Worm (Caenorhabditis elegans) whole organism, L3 larva: ENCODE measurements around the gene C30F2.4.

ENCODE experiments used
- ZK546.5 ChIP-seq: sonication (generic microtip); optimal IDR thresholded peaks from 2 replicates; lab custom pipeline; 2017; ENCODE audit warnings: missing biosample characterization, missing genetic modification characterization
- aly-2 ChIP-seq: fragments of 150-350 bp; optimal IDR thresholded peaks from 2 replicates; lab custom pipeline; 2014; ENCODE audit warnings: missing biosample characterization, missing genetic modification characterization
- ceh-16 ChIP-seq: sonication (generic microtip); optimal IDR thresholded peaks from 2 replicates; lab custom pipeline; 2017; ENCODE audit warnings: missing biosample characterization, missing genetic modification characterization
- ceh-28 ChIP-seq: fragments of 150-350 bp; optimal IDR thresholded peaks from 2 replicates; lab custom pipeline; 2014; ENCODE audit warnings: missing biosample characterization, missing genetic modification reagents, missing genetic modification characterization
- ceh-82 ChIP-seq: fragments of 150-350 bp; optimal IDR thresholded peaks from 2 replicates; lab custom pipeline; 2014; ENCODE audit warnings: missing biosample characterization, missing genetic modification characterization
- ceh-9 ChIP-seq: sonication (generic microtip); optimal IDR thresholded peaks from 2 replicates; lab custom pipeline; 2018; ENCODE audit warnings: missing biosample characterization, missing genetic modification characterization
- daf-12 ChIP-seq: fragments of 150-350 bp; optimal IDR thresholded peaks from 2 replicates; lab custom pipeline; 2014; ENCODE audit warnings: missing biosample characterization, missing genetic modification reagents, missing genetic modification characterization
- egl-5 ChIP-seq: fragments of 150-350 bp; optimal IDR thresholded peaks from 2 replicates; lab custom pipeline; 2017; ENCODE audit warnings: missing biosample characterization, missing genetic modification reagents, missing genetic modification characterization, inconsistent platforms
- elt-2 ChIP-seq: sonication (generic microtip); optimal IDR thresholded peaks from 2 replicates; lab custom pipeline; 2016; ENCODE audit warnings: missing genetic modification reagents, mild to moderate bottlenecking, missing genetic modification characterization, missing compliant biosample characterization
- elt-3 ChIP-seq, 3 experiments: fragments of 150-350 bp in 1 of 3; sonication (generic microtip) in 2 of 3; optimal IDR thresholded peaks; 2 replicates in 2 of 3; 4 replicates in 1 of 3; lab custom pipeline; 2014 to 2017; ENCODE audit warnings: missing biosample characterization in 3 of 3, missing genetic modification characterization in 3 of 3
- eor-1 ChIP-seq, 2 experiments: fragments of 150-350 bp; optimal IDR thresholded peaks; 2 replicates each; lab custom pipeline; 2014 to 2018; ENCODE audit warnings: missing biosample characterization in 2 of 2, missing genetic modification characterization in 2 of 2
- fkh-2 ChIP-seq: fragments of 150-350 bp; optimal IDR thresholded peaks from 2 replicates; lab custom pipeline; 2014; ENCODE audit warnings: missing biosample characterization, missing genetic modification reagents, missing genetic modification characterization
- hmg-11 ChIP-seq: sonication (generic microtip); optimal IDR thresholded peaks from 2 replicates; lab custom pipeline; 2016; ENCODE audit warnings: missing genetic modification characterization, missing compliant biosample characterization
- jun-1 ChIP-seq: fragments of 150-350 bp; optimal IDR thresholded peaks from 2 replicates; lab custom pipeline; 2014; ENCODE audit warnings: missing biosample characterization, missing genetic modification reagents, missing genetic modification characterization
- lin-15B ChIP-seq: fragments of 150-350 bp; optimal IDR thresholded peaks from 2 replicates; lab custom pipeline; 2014; ENCODE audit warnings: missing biosample characterization, missing genetic modification characterization
- lin-39 ChIP-seq: fragments of 150-350 bp; optimal IDR thresholded peaks from 2 replicates; lab custom pipeline; 2018; ENCODE audit warnings: missing biosample characterization, missing genetic modification reagents, missing genetic modification characterization
- mdl-1 ChIP-seq: fragments of 150-350 bp; optimal IDR thresholded peaks from 2 replicates; lab custom pipeline; 2014; ENCODE audit warnings: missing biosample characterization, missing genetic modification characterization
- nfya-1 ChIP-seq: sonication (generic microtip); optimal IDR thresholded peaks from 2 replicates; lab custom pipeline; 2017; ENCODE audit warnings: missing genetic modification characterization, mild to moderate bottlenecking, missing compliant biosample characterization, antibody characterized with exemption, moderate library complexity; ENCODE audit not compliant: insufficient read depth
- nhr-11 ChIP-seq: fragments of 150-350 bp; optimal IDR thresholded peaks from 2 replicates; lab custom pipeline; 2014; ENCODE audit warnings: missing biosample characterization, missing genetic modification characterization
- nhr-25 ChIP-seq: sonication (generic microtip); optimal IDR thresholded peaks from 2 replicates; lab custom pipeline; 2017; ENCODE audit warnings: missing biosample characterization, missing genetic modification characterization
- nhr-28 ChIP-seq: fragments of 150-350 bp; optimal IDR thresholded peaks from 2 replicates; lab custom pipeline; 2014; ENCODE audit warnings: missing biosample characterization, missing genetic modification characterization
- nhr-43 ChIP-seq: sonication (generic microtip); optimal IDR thresholded peaks from 2 replicates; lab custom pipeline; 2016; ENCODE audit warnings: mild to moderate bottlenecking, missing genetic modification characterization, missing compliant biosample characterization; ENCODE audit not compliant: poor library complexity, severe bottlenecking
- nhr-67 ChIP-seq: fragments of 150-350 bp; optimal IDR thresholded peaks from 2 replicates; lab custom pipeline; 2014; ENCODE audit warnings: missing biosample characterization, missing genetic modification characterization
- nhr-77 ChIP-seq: fragments of 150-350 bp; optimal IDR thresholded peaks from 2 replicates; lab custom pipeline; 2014; ENCODE audit warnings: missing biosample characterization, missing genetic modification characterization
- pha-4 ChIP-seq: fragments of 150-350 bp; optimal IDR thresholded peaks from 2 replicates; lab custom pipeline; 2014; ENCODE audit warnings: missing biosample characterization, missing genetic modification reagents, missing genetic modification characterization
- pqm-1 ChIP-seq: fragments of 150-350 bp; optimal IDR thresholded peaks from 2 replicates; lab custom pipeline; 2017; ENCODE audit warnings: missing biosample characterization, missing genetic modification characterization, inconsistent platforms
- skn-1 ChIP-seq: fragments of 150-350 bp; optimal IDR thresholded peaks from 2 replicates; lab custom pipeline; 2014; ENCODE audit warnings: missing biosample characterization, missing genetic modification characterization
- snpc-4 ChIP-seq: fragments of 150-350 bp; optimal IDR thresholded peaks from 2 replicates; lab custom pipeline; 2014; ENCODE audit warnings: missing biosample characterization, missing genetic modification characterization
- tbx-2 ChIP-seq: sonication (generic microtip); optimal IDR thresholded peaks from 2 replicates; lab custom pipeline; 2016; ENCODE audit warnings: mild to moderate bottlenecking, missing genetic modification characterization, missing compliant biosample characterization
- unc-62 ChIP-seq: fragments of 150-350 bp; sonication (generic microtip); optimal IDR thresholded peaks from 4 replicates; lab custom pipeline; 2014; ENCODE audit warnings: missing biosample characterization, missing genetic modification reagents, missing genetic modification characterization
- zag-1 ChIP-seq: fragments of 150-350 bp; optimal IDR thresholded peaks from 2 replicates; lab custom pipeline; 2014; ENCODE audit warnings: missing biosample characterization, missing genetic modification characterization
- ztf-11 ChIP-seq: fragments of 150-350 bp; optimal IDR thresholded peaks from 2 replicates; lab custom pipeline; 2014; ENCODE audit warnings: missing biosample characterization, missing genetic modification characterization
- ztf-4 ChIP-seq: fragments of 150-350 bp; optimal IDR thresholded peaks from 2 replicates; lab custom pipeline; 2014; ENCODE audit warnings: missing biosample characterization, missing genetic modification characterization

Gene C30F2.4

DNA sequence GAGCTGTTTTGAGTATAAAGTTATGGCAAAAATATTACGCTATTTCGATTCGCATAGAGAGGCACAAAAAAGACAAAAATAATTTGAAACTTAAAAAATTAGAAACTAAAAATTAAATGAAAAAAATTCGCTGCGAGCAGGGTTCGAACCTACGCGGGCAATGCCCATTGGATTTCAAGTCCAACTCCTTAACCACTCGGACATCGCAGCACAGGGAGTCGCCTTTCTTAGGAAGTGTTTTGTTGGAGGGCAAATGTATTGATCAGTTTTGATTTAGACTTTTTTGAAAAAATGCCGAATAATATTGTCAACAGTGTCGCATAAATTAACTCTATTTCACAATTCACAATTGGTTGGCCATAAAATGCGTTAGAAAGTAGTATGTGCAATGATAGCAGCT, 33.9 kb downstream of the C30F2.4 start:
- TF ChIP-seq nhr-28 (tag; lab: Kevin White, UChicago) (no peak), nfya-1 (tag; lab: Kevin White, UChicago) (peak; percentile 16), pqm-1 (peak; percentile 34)
- TF ChIP-seq, all 47 proteins: peak for 2

DNA sequence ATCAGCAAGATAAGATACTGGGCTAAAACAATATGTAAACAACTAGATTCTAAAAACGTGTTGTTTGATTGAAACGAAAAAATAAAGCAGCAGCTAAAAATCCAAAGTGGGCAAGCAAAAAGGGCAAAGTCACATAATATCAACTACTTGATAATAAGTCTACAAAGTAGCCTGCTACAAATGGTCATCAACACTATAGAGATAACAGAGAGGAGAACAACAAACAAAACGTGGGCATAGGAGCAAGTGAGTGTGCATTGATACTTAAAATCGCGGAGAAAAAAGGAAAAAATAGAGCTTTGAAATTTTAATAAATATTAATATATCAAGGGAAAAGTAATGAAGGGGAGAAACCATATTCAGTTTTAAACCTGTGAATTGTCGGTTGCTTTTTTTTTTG, 34.6 kb downstream of the C30F2.4 start:
- peak; percentile 18 for TF ChIP-seq pha-4 (tag; lab: Kevin White, UChicago)
- TF ChIP-seq zag-1 (tag; lab: Kevin White, UChicago) = no peak
- peak; percentile 53 for TF ChIP-seq elt-2 (tag; lab: Kevin White, UChicago)
- TF ChIP-seq pqm-1 = peak; percentile 81
- TF ChIP-seq lin-39 = no peak

DNA sequence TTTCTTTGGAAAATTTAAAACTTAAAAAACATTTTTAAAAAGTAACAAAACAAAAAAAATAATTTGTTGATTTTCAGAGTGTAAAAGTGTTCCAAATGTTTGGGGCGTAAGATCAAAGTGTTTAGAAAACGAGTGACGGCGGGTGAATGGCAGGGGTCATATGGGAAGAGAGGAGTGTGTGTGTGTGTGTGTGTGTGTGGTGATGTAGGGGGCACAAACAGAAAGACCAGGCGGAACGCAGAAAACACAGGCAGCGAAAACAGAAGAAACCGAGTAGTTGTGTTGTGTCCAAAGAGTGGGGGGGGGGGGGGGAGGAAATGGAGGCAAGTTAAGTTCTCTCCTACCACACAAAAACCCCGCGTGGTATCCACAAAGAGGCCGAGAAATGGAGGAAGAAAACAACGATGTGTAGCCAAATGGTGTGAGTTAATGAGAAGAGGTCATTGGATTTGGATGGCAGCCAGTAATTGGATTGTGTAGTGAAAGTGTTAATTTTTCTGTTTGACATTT, 36.1 kb downstream of the C30F2.4 start, which contains the start of gene B0395.3:
TSS of gene B0395.3 (minus strand) at position 51 of the 510 bp plus-strand sequence.
- TF ChIP-seq lin-15B (tag; lab: Kevin White, UChicago) (no peak), hmg-11 (peak; percentile 69), ceh-9 (tag; lab: Kevin White, UChicago) (no peak), nhr-25 (tag; lab: Kevin White, UChicago) (peak; percentile 31), lin-39 (peak; percentile 51), elt-2 (tag; lab: Kevin White, UChicago) (peak; percentile 44), daf-12 (tag; lab: Kevin White, UChicago) (no peak), pha-4 (tag; lab: Kevin White, UChicago) (peak; percentile 77), ceh-16 (tag; lab: Kevin White, UChicago) (no peak), ceh-82 (tag; lab: Kevin White, UChicago) (no peak), tbx-2 (tag; lab: Kevin White, UChicago) (no peak), egl-5 (tag; lab: Kevin White, UChicago) (peak; percentile 58), nfya-1 (tag; lab: Kevin White, UChicago) (peak; percentile 41), jun-1 (tag; lab: Kevin White, UChicago) (no peak)

DNA sequence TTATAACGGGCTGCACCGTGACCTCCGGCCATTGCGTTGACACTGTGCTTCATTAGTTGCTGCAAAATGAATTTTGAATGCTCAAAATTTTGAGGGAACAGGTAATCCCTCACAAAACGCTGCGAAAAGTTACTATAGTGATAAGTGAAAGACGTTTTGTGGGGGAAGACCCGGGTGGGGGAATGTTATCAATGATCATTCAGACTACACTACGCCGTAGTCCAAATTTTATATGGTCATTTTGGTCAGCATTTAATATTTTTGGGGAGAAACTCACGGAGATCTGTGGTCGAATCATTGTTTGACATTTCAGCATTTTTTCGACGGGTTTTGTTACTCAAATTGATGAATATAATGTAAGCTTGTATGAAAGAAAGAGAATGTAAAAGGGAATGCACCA, 37.2 kb downstream of the C30F2.4 start:
- TF ChIP-seq pqm-1 (peak; percentile 52), nhr-43 (tag; lab: Kevin White, UChicago) (no peak), elt-2 (tag; lab: Kevin White, UChicago) (peak; percentile 57)

DNA sequence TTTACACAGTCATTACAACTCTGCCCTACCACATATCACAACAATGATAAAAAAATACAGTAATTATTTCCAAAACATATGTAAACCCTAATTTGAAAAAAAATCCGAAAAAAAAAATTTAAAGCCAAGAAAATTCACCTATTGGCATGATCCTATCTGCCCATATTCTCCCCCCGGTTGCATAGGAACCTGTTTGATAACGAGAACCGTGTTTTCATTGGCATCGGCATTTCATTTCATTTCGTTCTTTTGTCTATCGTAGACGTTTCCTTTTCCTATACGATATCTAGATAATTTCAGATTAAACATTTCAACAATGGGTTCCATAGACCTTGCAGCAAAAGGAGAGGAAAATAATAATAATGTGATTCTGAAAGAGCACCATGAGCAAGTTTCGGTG, 45.9 kb downstream of the C30F2.4 start, which contains the start of gene mboa-1:
TSS of gene mboa-1 (plus strand) at position 301 of the 400 bp plus-strand sequence.
- no peak for TF ChIP-seq ztf-4 (tag; lab: Kevin White, UChicago)
- no peak for TF ChIP-seq nhr-77 (tag; lab: Kevin White, UChicago)

DNA sequence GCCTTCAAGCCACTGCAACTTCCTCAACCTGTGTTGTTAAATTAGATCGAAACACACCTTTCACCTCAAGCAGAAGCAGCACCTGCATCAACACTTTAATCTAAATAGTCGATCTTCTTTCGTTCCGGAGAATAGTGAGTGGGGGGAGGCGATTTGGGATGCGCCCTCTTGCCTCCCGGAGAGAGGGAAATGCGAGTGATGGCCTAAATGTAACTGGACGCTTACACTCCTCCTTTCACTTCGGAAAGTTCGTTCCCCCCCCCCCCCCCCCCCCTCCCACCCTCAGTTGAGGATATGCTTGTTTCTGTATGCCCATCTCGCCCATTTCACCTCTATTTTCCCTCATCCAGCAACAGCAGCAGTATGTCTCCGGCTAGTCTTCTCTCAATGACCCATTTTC, 47.4 kb downstream of the C30F2.4 start:
- no peak for TF ChIP-seq mdl-1 (tag; lab: Kevin White, UChicago)
- no peak for TF ChIP-seq fkh-2 (tag; lab: Kevin White, UChicago)
- no peak for TF ChIP-seq nhr-43 (tag; lab: Kevin White, UChicago)
- no peak for TF ChIP-seq ceh-28 (tag; lab: Kevin White, UChicago)
- TF ChIP-seq skn-1 (tag; lab: Kevin White, UChicago) = no peak
- TF ChIP-seq ztf-4 (tag; lab: Kevin White, UChicago) = no peak
- no peak for TF ChIP-seq jun-1 (tag; lab: Kevin White, UChicago)
- no peak for TF ChIP-seq snpc-4 (tag; lab: Kevin White, UChicago)
- no peak for TF ChIP-seq nhr-77 (tag; lab: Kevin White, UChicago)
- no peak for TF ChIP-seq aly-2 (tag; lab: Kevin White, UChicago)
- no peak for TF ChIP-seq nhr-25 (tag; lab: Kevin White, UChicago)
- no peak for TF ChIP-seq elt-2 (tag; lab: Kevin White, UChicago)
- TF ChIP-seq nhr-11 (tag; lab: Kevin White, UChicago) = no peak
- no peak for TF ChIP-seq unc-62
- no peak for TF ChIP-seq elt-3 (tag; optimal IDR thresholded peaks at IDR 0.05; lab: Kevin White, UChicago)
- no peak for TF ChIP-seq ztf-11
- no peak for TF ChIP-seq nhr-67 (tag; lab: Kevin White, UChicago)
- TF ChIP-seq eor-1 (tag; optimal IDR thresholded peaks at IDR 0.05; lab: Kevin White, UChicago) = no peak
- TF ChIP-seq ZK546.5 (tag; lab: Kevin White, UChicago) = no peak
- TF ChIP-seq pha-4 (tag; lab: Kevin White, UChicago) = no peak
